Fruit fly (Drosophila melanogaster) whole organism, embryonic: ENCODE measurements around the gene Baldspot.

Source experiments
- B-H1 ChIP-seq: fragments of 200-800 bp; sonication (Bioruptor generic); IDR thresholded peaks from 3 replicates; pipeline ENCODE4 v1.3.6; 2022; ENCODE audit warnings: missing biosample characterization, missing genetic modification characterization
- Blimp-1 ChIP-seq: fragments of 200-800 bp; sonication (Bioruptor generic); optimal IDR thresholded peaks from 3 replicates; lab custom pipeline; 2018; ENCODE audit warnings: missing biosample characterization, missing genetic modification characterization, mild to moderate bottlenecking, moderate library complexity, missing genetic modification reagents
- CG10431 ChIP-seq: fragments of 200-800 bp; sonication (Bioruptor generic); optimal IDR thresholded peaks from 3 replicates; lab custom pipeline; 2018; ENCODE audit warnings: missing biosample characterization, mild to moderate bottlenecking, missing genetic modification characterization
- CG12744 ChIP-seq: fragments of 200-800 bp; sonication (Bioruptor generic); optimal IDR thresholded peaks from 2 replicates; lab custom pipeline; 2016; ENCODE audit warnings: missing biosample characterization, missing genetic modification characterization
- CG13775 ChIP-seq: fragments of 200-800 bp; sonication (Bioruptor generic); optimal IDR thresholded peaks from 3 replicates; lab custom pipeline; 2017; ENCODE audit warnings: missing biosample characterization, mild to moderate bottlenecking, missing genetic modification characterization
- CG14441 ChIP-seq: fragments of 200-800 bp; sonication (Bioruptor generic); IDR thresholded peaks from 2 replicates; pipeline ENCODE4 v1.3.6; 2022; ENCODE audit warnings: missing biosample characterization, missing genetic modification characterization
- CG16813 ChIP-seq: fragments of 200-800 bp; sonication (Bioruptor generic); IDR thresholded peaks from 3 replicates; pipeline ENCODE4 v1.3.6; 2022; ENCODE audit warnings: missing biosample characterization, missing genetic modification characterization; ENCODE audit not compliant: partially characterized antibody
- CG33557 ChIP-seq: fragments of 200-800 bp; sonication (Bioruptor generic); optimal IDR thresholded peaks from 2 replicates; lab custom pipeline; 2019; ENCODE audit warnings: missing biosample characterization, mild to moderate bottlenecking, missing genetic modification characterization, moderate library complexity
- CG3407 ChIP-seq: fragments of 200-800 bp; sonication (Bioruptor generic); optimal IDR thresholded peaks from 2 replicates; lab custom pipeline; 2018; ENCODE audit warnings: missing biosample characterization, mild to moderate bottlenecking, missing genetic modification characterization
- CG4404 ChIP-seq: fragments of 200-800 bp; sonication (Bioruptor generic); IDR thresholded peaks from 2 replicates; pipeline ENCODE4 v1.3.6; 2022; ENCODE audit warnings: missing biosample characterization, missing genetic modification characterization
- CG4854 ChIP-seq: fragments of 200-800 bp; sonication (Bioruptor generic); optimal IDR thresholded peaks from 2 replicates; lab custom pipeline; 2016; ENCODE audit warnings: missing biosample characterization, missing genetic modification characterization, inconsistent platforms
- CG7357 ChIP-seq: fragments of 200-800 bp; sonication (Bioruptor generic); IDR thresholded peaks from 3 replicates; pipeline ENCODE4 v1.3.6; 2022; ENCODE audit warnings: missing biosample characterization, missing genetic modification characterization
- CG9609 ChIP-seq: fragments of 200-800 bp; sonication (Bioruptor generic); optimal IDR thresholded peaks from 3 replicates; lab custom pipeline; 2016; ENCODE audit warnings: missing biosample characterization, missing genetic modification characterization
- CTCF ChIP-seq: fragments of 200-800 bp; sonication (Bioruptor generic); optimal IDR thresholded peaks from 2 replicates; lab custom pipeline; 2017; ENCODE audit warnings: missing biosample characterization, mild to moderate bottlenecking, missing genetic modification characterization, moderate library complexity
- D ChIP-seq, 2 experiments: fragments of 200-800 bp in 1 of 2; fragments of >200 bp in 1 of 2; sonication (Bioruptor generic) in 1 of 2; optimal IDR thresholded peaks; 2 replicates in 1 of 2; 3 replicates in 1 of 2; lab custom pipeline; 2017; ENCODE audit warnings: mild to moderate bottlenecking in 1 of 2, missing biosample characterization in 1 of 2, missing genetic modification characterization in 1 of 2, missing genetic modification reagents in 1 of 2
- Doc2 ChIP-seq: fragments of 200-800 bp; sonication (Bioruptor generic); IDR thresholded peaks from 2 replicates; pipeline ENCODE4 v1.3.6; 2022; ENCODE audit warnings: missing biosample characterization, missing genetic modification characterization
- Dref ChIP-seq: fragments of 200-800 bp; sonication (Bioruptor generic); IDR thresholded peaks from 2 replicates; pipeline ENCODE4 v1.3.6; 2022; ENCODE audit warnings: missing biosample characterization, missing genetic modification characterization
- Fer3 ChIP-seq: fragments of 200-800 bp; sonication (Bioruptor generic); optimal IDR thresholded peaks from 2 replicates; lab custom pipeline; 2018; ENCODE audit warnings: missing biosample characterization, mild to moderate bottlenecking, missing genetic modification characterization, moderate library complexity
- HHEX ChIP-seq: fragments of 200-800 bp; sonication (Bioruptor generic); optimal IDR thresholded peaks from 3 replicates; lab custom pipeline; 2017; ENCODE audit warnings: missing biosample characterization, mild to moderate bottlenecking, missing genetic modification characterization, missing genetic modification reagents
- HLH3B ChIP-seq: fragments of 200-800 bp; sonication (Bioruptor generic); IDR thresholded peaks from 2 replicates; pipeline ENCODE4 v1.3.6; 2022; ENCODE audit warnings: missing biosample characterization, missing genetic modification characterization
- Hr3 ChIP-seq: fragments of 200-800 bp; sonication (Bioruptor generic); optimal IDR thresholded peaks from 3 replicates; lab custom pipeline; 2016; ENCODE audit warnings: missing biosample characterization, missing genetic modification characterization
- Hr39 ChIP-seq: fragments of >200 bp; optimal IDR thresholded peaks from 2 replicates; lab custom pipeline; 2017
- Hsf ChIP-seq: fragments of 200-800 bp; sonication (Bioruptor generic); optimal IDR thresholded peaks from 3 replicates; lab custom pipeline; 2016; ENCODE audit warnings: missing biosample characterization, missing genetic modification characterization
- Mad ChIP-seq: fragments of 200-800 bp; sonication (Bioruptor generic); optimal IDR thresholded peaks from 2 replicates; lab custom pipeline; 2016; ENCODE audit warnings: missing biosample characterization, missing genetic modification characterization
- Max ChIP-seq: fragments of 200-800 bp; sonication (Bioruptor generic); optimal IDR thresholded peaks from 2 replicates; lab custom pipeline; 2016; ENCODE audit warnings: missing biosample characterization, mild to moderate bottlenecking, missing genetic modification characterization
- Meics ChIP-seq: fragments of 200-800 bp; sonication (Bioruptor generic); optimal IDR thresholded peaks from 2 replicates; lab custom pipeline; 2017; ENCODE audit warnings: missing biosample characterization, mild to moderate bottlenecking, missing genetic modification characterization
- NFAT ChIP-seq: fragments of 200-800 bp; sonication (Bioruptor generic); IDR thresholded peaks from 2 replicates; pipeline ENCODE4 v1.3.6; 2022; ENCODE audit warnings: missing biosample characterization, missing genetic modification characterization
- Oli ChIP-seq: fragments of 200-800 bp; sonication (Bioruptor generic); optimal IDR thresholded peaks from 2 replicates; lab custom pipeline; 2018; ENCODE audit warnings: missing biosample characterization, mild to moderate bottlenecking, missing genetic modification characterization, moderate library complexity
- Sry-δ ChIP-seq: fragments of 200-800 bp; sonication (Bioruptor generic); optimal IDR thresholded peaks from 2 replicates; lab custom pipeline; 2016; ENCODE audit warnings: missing biosample characterization, missing genetic modification characterization
- TFAM ChIP-seq: fragments of 200-800 bp; sonication (Bioruptor generic); optimal IDR thresholded peaks from 2 replicates; lab custom pipeline; 2017; ENCODE audit warnings: missing biosample characterization, missing genetic modification characterization, inconsistent platforms
- Xrp1 ChIP-seq: fragments of 200-800 bp; sonication (Bioruptor generic); IDR thresholded peaks from 2 replicates; pipeline ENCODE4 v1.3.6; 2022; ENCODE audit warnings: missing biosample characterization, missing genetic modification characterization
- ab ChIP-seq: fragments of 200-800 bp; sonication (Bioruptor generic); optimal IDR thresholded peaks from 2 replicates; lab custom pipeline; 2016; ENCODE audit warnings: missing biosample characterization, missing genetic modification characterization
- ap ChIP-seq: fragments of 200-800 bp; sonication (Bioruptor generic); IDR thresholded peaks from 2 replicates; pipeline ENCODE4 v1.3.6; 2022; ENCODE audit warnings: missing biosample characterization, missing genetic modification characterization
- az2 ChIP-seq: fragments of 200-800 bp; sonication (Bioruptor generic); optimal IDR thresholded peaks from 3 replicates; lab custom pipeline; 2016; ENCODE audit warnings: missing biosample characterization, missing genetic modification characterization
- bcd ChIP-seq: fragments of 200-800 bp; sonication (Bioruptor generic); optimal IDR thresholded peaks from 2 replicates; lab custom pipeline; 2017; ENCODE audit warnings: missing biosample characterization, mild to moderate bottlenecking, missing genetic modification characterization
- caup ChIP-seq: fragments of 200-800 bp; sonication (Bioruptor generic); optimal IDR thresholded peaks from 3 replicates; lab custom pipeline; 2017; ENCODE audit warnings: missing biosample characterization, mild to moderate bottlenecking, missing genetic modification characterization, moderate library complexity; ENCODE audit not compliant: severe bottlenecking
- dm ChIP-seq: fragments of 200-800 bp; sonication (Bioruptor generic); optimal IDR thresholded peaks from 3 replicates; lab custom pipeline; 2016; ENCODE audit warnings: missing biosample characterization, missing genetic modification characterization
- dmrt11E ChIP-seq: fragments of 200-800 bp; sonication (Bioruptor generic); optimal IDR thresholded peaks from 3 replicates; lab custom pipeline; 2018; ENCODE audit warnings: missing biosample characterization, mild to moderate bottlenecking, missing genetic modification characterization, moderate library complexity
- esg ChIP-seq: fragments of 200-800 bp; sonication (Bioruptor generic); conservative IDR thresholded peaks from 2 replicates; pipeline ENCODE4 v1.3.6; 2022; ENCODE audit warnings: missing biosample characterization, missing genetic modification characterization
- fd64A ChIP-seq: fragments of 200-800 bp; sonication (Bioruptor generic); optimal IDR thresholded peaks from 3 replicates; lab custom pipeline; 2018; ENCODE audit warnings: missing biosample characterization, mild to moderate bottlenecking, missing genetic modification characterization
- grau ChIP-seq: fragments of 200-800 bp; optimal IDR thresholded peaks from 3 replicates; lab custom pipeline; 2019; ENCODE audit warnings: missing biosample characterization, mild to moderate bottlenecking, missing genetic modification characterization, moderate library complexity
- kah ChIP-seq: fragments of 200-800 bp; sonication (Bioruptor generic); optimal IDR thresholded peaks from 2 replicates; lab custom pipeline; 2018; ENCODE audit warnings: missing biosample characterization, mild to moderate bottlenecking, missing genetic modification characterization
- mam ChIP-seq: fragments of 200-800 bp; sonication (Bioruptor generic); optimal IDR thresholded peaks from 3 replicates; lab custom pipeline; 2016; ENCODE audit warnings: missing biosample characterization, missing genetic modification characterization
- nom ChIP-seq: fragments of 200-800 bp; sonication (Bioruptor generic); optimal IDR thresholded peaks from 2 replicates; lab custom pipeline; 2017; ENCODE audit warnings: missing biosample characterization, missing genetic modification characterization, mild to moderate bottlenecking, moderate library complexity, missing genetic modification reagents
- pita ChIP-seq: fragments of 200-800 bp; sonication (Bioruptor generic); optimal IDR thresholded peaks from 2 replicates; lab custom pipeline; 2017; ENCODE audit warnings: missing biosample characterization, mild to moderate bottlenecking, missing genetic modification characterization
- pum ChIP-seq: fragments of 200-800 bp; sonication (Bioruptor generic); optimal IDR thresholded peaks from 2 replicates; lab custom pipeline; 2016; ENCODE audit warnings: missing biosample characterization, missing genetic modification characterization
- sima ChIP-seq: fragments of 200-800 bp; sonication (Bioruptor generic); optimal IDR thresholded peaks from 2 replicates; lab custom pipeline; 2016; ENCODE audit warnings: missing biosample characterization, missing genetic modification characterization
- slou ChIP-seq: fragments of 200-800 bp; sonication (Bioruptor generic); optimal IDR thresholded peaks from 3 replicates; lab custom pipeline; 2016; ENCODE audit warnings: missing biosample characterization, missing genetic modification characterization
- slp2 ChIP-seq: fragments of 200-800 bp; sonication (Bioruptor generic); optimal IDR thresholded peaks from 2 replicates; lab custom pipeline; 2016; ENCODE audit warnings: missing biosample characterization, missing genetic modification characterization
- trh ChIP-seq: fragments of 200-800 bp; sonication (Bioruptor generic); optimal IDR thresholded peaks from 2 replicates; lab custom pipeline; 2016; ENCODE audit warnings: missing biosample characterization, missing genetic modification characterization
- z ChIP-seq: fragments of 200-800 bp; sonication (Bioruptor generic); IDR thresholded peaks from 3 replicates; pipeline ENCODE4 v1.3.6; 2022; ENCODE audit warnings: missing biosample characterization, missing genetic modification characterization

The Baldspot gene

DNA sequence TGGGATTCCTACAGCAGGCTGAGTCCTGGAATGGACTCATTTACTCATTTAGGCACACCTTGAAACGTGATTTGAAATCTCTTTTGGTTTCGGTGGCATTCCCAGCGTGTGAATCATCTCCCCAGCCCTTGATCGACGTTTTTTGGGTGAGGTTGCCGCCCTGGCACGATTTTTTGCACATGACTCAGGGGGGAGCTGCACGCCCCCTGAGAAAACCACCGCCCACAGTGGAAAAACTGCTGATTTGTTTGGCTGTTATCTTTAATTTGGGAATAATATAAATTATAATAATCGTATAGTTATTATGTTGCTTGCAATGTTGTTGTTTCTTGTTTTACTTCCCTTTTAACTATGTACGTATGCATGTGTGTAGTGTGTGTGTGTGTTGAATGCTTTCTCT is 48.4 kb downstream of the Baldspot start (continued):
- peak; percentile 0 for TF ChIP-seq grau (tag; lab: Kevin White, UChicago)
- no peak for TF ChIP-seq Sry-δ
- no peak for TF ChIP-seq dmrt11E
- no peak for TF ChIP-seq CG12744 (GFP tag; lab: Kevin White, UChicago)
- no peak for TF ChIP-seq pum (GFP tag; lab: Kevin White, UChicago)
- no peak for TF ChIP-seq pita (GFP tag; lab: Kevin White, UChicago)
- no peak for TF ChIP-seq Hr3 (GFP tag; lab: Kevin White, UChicago)
- no peak for TF ChIP-seq caup (GFP tag; lab: Kevin White, UChicago)

DNA sequence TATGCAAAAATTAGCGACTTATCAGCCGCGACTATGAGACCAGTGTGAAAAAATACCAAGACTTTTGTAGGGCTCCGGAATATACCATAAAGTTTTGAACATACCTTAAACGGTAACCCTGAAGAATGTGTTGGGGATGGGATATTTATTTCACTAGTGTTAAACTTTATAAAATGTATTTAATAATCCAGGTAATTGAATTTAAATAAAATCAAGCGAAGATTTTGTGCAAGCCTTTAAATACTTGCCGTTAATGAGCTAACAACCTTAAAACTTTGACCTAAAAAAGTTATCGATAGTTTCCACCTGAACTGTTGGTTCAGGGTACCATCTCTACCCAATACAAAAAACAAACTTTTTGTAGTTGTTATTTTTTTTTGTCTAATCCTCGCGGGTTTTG is 49.3 kb downstream of the Baldspot start, which contains the start of gene CG4101:
CG4101 (plus strand) TSS at position 335 of the 400 bp plus-strand sequence.
- TF ChIP-seq slou (GFP tag; lab: Kevin White, UChicago): peak; percentile 77
- peak; percentile 54 for TF ChIP-seq HHEX (GFP tag; lab: Kevin White, UChicago)
- peak; percentile 57 for TF ChIP-seq HLH3B (GFP tag; lab: Robert Waterston, UW)
- peak; percentile 31 for TF ChIP-seq CG3407 (GFP tag; lab: Kevin White, UChicago)
- TF ChIP-seq slp2 (GFP tag; lab: Kevin White, UChicago): peak; percentile 66
- TF ChIP-seq z (GFP tag; lab: Robert Waterston, UW): no peak
- peak; percentile 56 for TF ChIP-seq B-H1 (GFP tag; lab: Robert Waterston, UW)
- peak; percentile 29 for TF ChIP-seq CTCF
- peak; percentile 81 for TF ChIP-seq NFAT (GFP tag; lab: Robert Waterston, UW)
- 0 out of 3 replicates have a peak, but pooled peaks have one; percentile 30 for TF ChIP-seq CG7357
- TF ChIP-seq Meics (GFP tag; lab: Kevin White, UChicago): peak; percentile 69
- peak; percentile 88 for TF ChIP-seq mam (GFP tag; lab: Kevin White, UChicago)
- peak; percentile 64 for TF ChIP-seq Oli
- TF ChIP-seq CG4404: peak; percentile 57
- TF ChIP-seq pita (GFP tag; lab: Kevin White, UChicago): no peak
- TF ChIP-seq Blimp-1 (GFP tag; lab: Kevin White, UChicago): peak; percentile 71
- TF ChIP-seq CG4854 (GFP tag; lab: Kevin White, UChicago): peak; percentile 65
- peak; percentile 74 for TF ChIP-seq esg (GFP tag; lab: Robert Waterston, UW)
- no peak for TF ChIP-seq sima (GFP tag; lab: Kevin White, UChicago)
- peak; percentile 64 for TF ChIP-seq Dref
- TF ChIP-seq nom (GFP tag; lab: Kevin White, UChicago): peak; percentile 50
- peak; percentile 88 for TF ChIP-seq Hsf
- no peak for TF ChIP-seq CG10431 (GFP tag; lab: Kevin White, UChicago)
- peak; percentile 57 for TF ChIP-seq ap (GFP tag; lab: Robert Waterston, UW)
- TF ChIP-seq TFAM (GFP tag; lab: Kevin White, UChicago): no peak
- peak; percentile 57 for TF ChIP-seq CG33557 (GFP tag; lab: Kevin White, UChicago)
- peak; percentile 24 for TF ChIP-seq ab (GFP tag; lab: Kevin White, UChicago)
- TF ChIP-seq kah (GFP tag; lab: Kevin White, UChicago): no peak
- peak; percentile 72 for TF ChIP-seq Max (GFP tag; lab: Kevin White, UChicago)
- no peak for TF ChIP-seq D (optimal IDR thresholded peaks at IDR 0.05; lab: Kevin White, UChicago)
- TF ChIP-seq D (GFP tag; optimal IDR thresholded peaks at IDR 0.05; lab: Kevin White, UChicago): peak; percentile 39
- TF ChIP-seq CG14441 (GFP tag; lab: Robert Waterston, UW): peak; percentile 81
- TF ChIP-seq az2: peak; percentile 80
- TF ChIP-seq Doc2: no peak
- TF ChIP-seq Xrp1 (GFP tag; lab: Robert Waterston, UW): peak; percentile 85
- peak; percentile 81 for TF ChIP-seq Fer3
- peak; percentile 62 for TF ChIP-seq CG9609 (GFP tag; lab: Kevin White, UChicago)
- peak; percentile 27 for TF ChIP-seq dm
- TF ChIP-seq bcd: peak; percentile 74
- TF ChIP-seq fd64A (GFP tag; lab: Kevin White, UChicago): no peak
- no peak for TF ChIP-seq Hr39 (lab: Kevin White, UChicago)
- peak; percentile 59 for TF ChIP-seq Mad (GFP tag; lab: Kevin White, UChicago)
- TF ChIP-seq CG13775 (GFP tag; lab: Kevin White, UChicago): peak; percentile 77
- peak; percentile 75 for TF ChIP-seq CG16813 (GFP tag; lab: Robert Waterston, UW)
- peak; percentile 34 for TF ChIP-seq trh (GFP tag; lab: Kevin White, UChicago)
